Worm (Caenorhabditis elegans) whole organism, midembryonic: ENCODE measurements around the gene nxf-2.

Source experiments
- T22C8.4 ChIP-seq: fragments of 200-800 bp; sonication (Bioruptor generic); IDR thresholded peaks from 2 replicates; pipeline ENCODE4 v1.3.6; 2022; ENCODE audit warnings: missing genetic modification characterization, missing compliant biosample characterization
- cog-1 ChIP-seq: sonication (generic microtip); optimal IDR thresholded peaks from 2 replicates; lab custom pipeline; 2016; ENCODE audit warnings: missing genetic modification characterization, missing compliant biosample characterization
- flt-1 ChIP-seq: fragments of 200-800 bp; sonication (Bioruptor generic); IDR thresholded peaks from 2 replicates; pipeline ENCODE4 v1.3.6; 2022; ENCODE audit warnings: missing genetic modification characterization, missing compliant biosample characterization
- klf-2 ChIP-seq: fragments of 200-800 bp; sonication (Bioruptor generic); conservative IDR thresholded peaks from 2 replicates; pipeline ENCODE4 v1.3.6; 2022; ENCODE audit warnings: missing genetic modification reagents, missing genetic modification characterization, missing compliant biosample characterization
- med-1 ChIP-seq: sonication (generic microtip); optimal IDR thresholded peaks from 2 replicates; lab custom pipeline; 2017; ENCODE audit warnings: missing genetic modification characterization, mild to moderate bottlenecking, missing compliant biosample characterization, antibody characterized with exemption, missing genetic modification reagents; ENCODE audit not compliant: insufficient read depth
- ref-1 ChIP-seq: fragments of 200-800 bp; sonication (Bioruptor generic); conservative IDR thresholded peaks from 2 replicates; pipeline ENCODE4 v1.3.6; 2022; ENCODE audit warnings: missing genetic modification reagents, missing genetic modification characterization, missing compliant biosample characterization
- tab-1 ChIP-seq: fragments of 200-800 bp; sonication (Bioruptor generic); IDR thresholded peaks from 2 replicates; pipeline ENCODE4 v1.3.6; 2022; ENCODE audit warnings: missing genetic modification characterization, missing compliant biosample characterization
- ztf-23 ChIP-seq: fragments of 200-800 bp; sonication (Bioruptor generic); IDR thresholded peaks from 2 replicates; pipeline ENCODE4 v1.3.6; 2022; ENCODE audit warnings: missing genetic modification reagents, missing genetic modification characterization, missing compliant biosample characterization
- ztf-29 ChIP-seq: fragments of 200-800 bp; sonication (Bioruptor generic); IDR thresholded peaks from 2 replicates; pipeline ENCODE4 v1.3.6; 2022; ENCODE audit warnings: missing genetic modification reagents, missing genetic modification characterization, missing compliant biosample characterization

- no peak for TF ChIP-seq ztf-29 (GFP tag; lab: Robert Waterston, UW)
- TF ChIP-seq T22C8.4 (GFP tag; lab: Robert Waterston, UW), result no peak
- no peak for TF ChIP-seq tab-1 (GFP tag; lab: Robert Waterston, UW)
- TF ChIP-seq ztf-23, result no peak
- no peak for TF ChIP-seq klf-2 (GFP tag; lab: Robert Waterston, UW)
- no peak for TF ChIP-seq ref-1
- no peak for TF ChIP-seq cog-1
- no peak for TF ChIP-seq flt-1
- no peak for TF ChIP-seq med-1
Observed at ce11 chrV:14369412-14369811, 48.2 kb downstream of the nxf-2 start.
